Worm (Caenorhabditis elegans) whole organism, young adult: ENCODE measurements around the gene paa-1.

ENCODE experiments used
- C17E4.6 ChIP-seq: fragments of 200-800 bp; sonication (Bioruptor generic); IDR thresholded peaks from 2 replicates; pipeline ENCODE4 v1.3.6; 2022; ENCODE audit warnings: missing genetic modification reagents, missing genetic modification characterization, missing compliant biosample characterization
- Y53F4B.3 ChIP-seq: fragments of 200-800 bp; sonication (Bioruptor generic); IDR thresholded peaks from 2 replicates; pipeline ENCODE4 v1.3.6; 2022; ENCODE audit warnings: missing genetic modification reagents, missing genetic modification characterization, missing compliant biosample characterization
- Y53G8AR.9 ChIP-seq: fragments of 200-800 bp; sonication (Bioruptor generic); conservative IDR thresholded peaks from 2 replicates; pipeline ENCODE4 v1.3.6; 2022; ENCODE audit warnings: missing genetic modification reagents, missing genetic modification characterization, missing compliant biosample characterization
- ceh-27 ChIP-seq: fragments of 200-800 bp; sonication (Bioruptor generic); optimal IDR thresholded peaks from 2 replicates; lab custom pipeline; 2018; ENCODE audit warnings: mild to moderate bottlenecking, missing genetic modification characterization, moderate library complexity, missing compliant biosample characterization
- let-526 ChIP-seq: fragments of 200-800 bp; sonication (Bioruptor generic); IDR thresholded peaks from 2 replicates; pipeline ENCODE4 v1.3.6; 2022; ENCODE audit warnings: missing genetic modification reagents, missing genetic modification characterization, missing compliant biosample characterization
- unc-130 ChIP-seq: sonication (generic microtip); optimal IDR thresholded peaks from 2 replicates; lab custom pipeline; 2016; ENCODE audit warnings: missing genetic modification reagents, missing genetic modification characterization, missing compliant biosample characterization
- ztf-3 ChIP-seq: fragments of 200-800 bp; sonication (Bioruptor generic); optimal IDR thresholded peaks from 2 replicates; lab custom pipeline; 2018; ENCODE audit warnings: mild to moderate bottlenecking, missing genetic modification characterization, missing compliant biosample characterization

DNA sequence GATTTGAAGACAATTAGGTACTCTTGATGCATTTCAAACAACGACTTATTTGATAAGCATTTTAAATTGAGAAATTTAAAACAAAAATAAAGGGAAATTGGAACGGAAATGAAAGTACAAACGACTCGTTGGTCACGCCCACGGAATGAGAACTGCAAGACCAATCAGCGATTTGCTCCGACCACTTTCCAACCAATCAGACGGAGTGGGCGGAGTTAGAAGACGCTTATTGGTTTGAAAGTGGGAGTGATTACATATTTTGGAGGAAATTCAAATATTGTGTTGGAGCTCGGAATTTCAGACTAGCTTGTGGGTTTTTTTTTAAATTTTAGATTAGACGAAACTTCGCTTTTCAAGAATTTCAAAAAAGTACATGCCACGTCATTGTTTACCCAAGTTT lies 18.6 kb downstream of the paa-1 start:
- TF ChIP-seq ceh-27 (GFP tag; lab: Kevin White, UChicago) (no peak), Y53F4B.3 (GFP tag; lab: Robert Waterston, UW) (no peak), C17E4.6 (no peak), let-526 (GFP tag; lab: Robert Waterston, UW) (no peak), unc-130 (GFP tag; lab: Kevin White, UChicago) (no peak), Y53G8AR.9 (GFP tag; lab: Robert Waterston, UW) (no peak), ztf-3 (GFP tag; lab: Kevin White, UChicago) (no peak)
